Worm (Caenorhabditis elegans) whole organism, L3 larva: ENCODE results near the gene ret-1.

Experiments used
- R02D3.7 ChIP-seq: fragments of 150-350 bp; optimal IDR thresholded peaks from 2 replicates; lab custom pipeline; 2014; ENCODE audit warnings: missing biosample characterization, missing genetic modification characterization
- ZK546.5 ChIP-seq: sonication (generic microtip); optimal IDR thresholded peaks from 2 replicates; lab custom pipeline; 2017; ENCODE audit warnings: missing biosample characterization, missing genetic modification characterization
- aly-2 ChIP-seq: fragments of 150-350 bp; optimal IDR thresholded peaks from 2 replicates; lab custom pipeline; 2014; ENCODE audit warnings: missing biosample characterization, missing genetic modification characterization
- ama-1 ChIP-seq: fragments of 150-350 bp; optimal IDR thresholded peaks from 2 replicates; lab custom pipeline; 2018
- ceh-16 ChIP-seq: sonication (generic microtip); optimal IDR thresholded peaks from 2 replicates; lab custom pipeline; 2017; ENCODE audit warnings: missing biosample characterization, missing genetic modification characterization
- ceh-28 ChIP-seq: fragments of 150-350 bp; optimal IDR thresholded peaks from 2 replicates; lab custom pipeline; 2014; ENCODE audit warnings: missing biosample characterization, missing genetic modification reagents, missing genetic modification characterization
- ceh-82 ChIP-seq: fragments of 150-350 bp; optimal IDR thresholded peaks from 2 replicates; lab custom pipeline; 2014; ENCODE audit warnings: missing biosample characterization, missing genetic modification characterization
- ceh-9 ChIP-seq: sonication (generic microtip); optimal IDR thresholded peaks from 2 replicates; lab custom pipeline; 2018; ENCODE audit warnings: missing biosample characterization, missing genetic modification characterization
- daf-12 ChIP-seq: fragments of 150-350 bp; optimal IDR thresholded peaks from 2 replicates; lab custom pipeline; 2014; ENCODE audit warnings: missing biosample characterization, missing genetic modification reagents, missing genetic modification characterization
- egl-27 ChIP-seq: sonication (generic microtip); optimal IDR thresholded peaks from 4 replicates; lab custom pipeline; 2017; ENCODE audit warnings: missing biosample characterization, missing genetic modification reagents, missing genetic modification characterization
- egl-5 ChIP-seq: fragments of 150-350 bp; optimal IDR thresholded peaks from 2 replicates; lab custom pipeline; 2017; ENCODE audit warnings: missing biosample characterization, missing genetic modification reagents, missing genetic modification characterization, inconsistent platforms
- elt-1 ChIP-seq: fragments of 150-350 bp; optimal IDR thresholded peaks from 2 replicates; lab custom pipeline; 2014; ENCODE audit warnings: missing biosample characterization, missing genetic modification characterization
- elt-2 ChIP-seq: sonication (generic microtip); optimal IDR thresholded peaks from 2 replicates; lab custom pipeline; 2016; ENCODE audit warnings: missing genetic modification reagents, mild to moderate bottlenecking, missing genetic modification characterization, missing compliant biosample characterization
- elt-3 ChIP-seq, 3 experiments: fragments of 150-350 bp in 1 of 3; sonication (generic microtip) in 2 of 3; optimal IDR thresholded peaks; 2 replicates in 2 of 3; 4 replicates in 1 of 3; lab custom pipeline; 2014 to 2017; ENCODE audit warnings: missing biosample characterization in 3 of 3, missing genetic modification characterization in 3 of 3
- eor-1 ChIP-seq, 2 experiments: fragments of 150-350 bp; optimal IDR thresholded peaks; 2 replicates each; lab custom pipeline; 2014 to 2018; ENCODE audit warnings: missing biosample characterization in 2 of 2, missing genetic modification characterization in 2 of 2
- fkh-10 ChIP-seq: sonication (generic microtip); optimal IDR thresholded peaks from 2 replicates; lab custom pipeline; 2017; ENCODE audit warnings: missing biosample characterization, missing genetic modification reagents, missing genetic modification characterization
- fkh-2 ChIP-seq: fragments of 150-350 bp; optimal IDR thresholded peaks from 2 replicates; lab custom pipeline; 2014; ENCODE audit warnings: missing biosample characterization, missing genetic modification reagents, missing genetic modification characterization
- fos-1 ChIP-seq: fragments of 150-350 bp; optimal IDR thresholded peaks from 2 replicates; lab custom pipeline; 2014; ENCODE audit warnings: missing biosample characterization, missing genetic modification characterization
- hmg-11 ChIP-seq: sonication (generic microtip); optimal IDR thresholded peaks from 2 replicates; lab custom pipeline; 2016; ENCODE audit warnings: missing genetic modification characterization, missing compliant biosample characterization
- jun-1 ChIP-seq: fragments of 150-350 bp; optimal IDR thresholded peaks from 2 replicates; lab custom pipeline; 2014; ENCODE audit warnings: missing biosample characterization, missing genetic modification reagents, missing genetic modification characterization
- lin-15B ChIP-seq: fragments of 150-350 bp; optimal IDR thresholded peaks from 2 replicates; lab custom pipeline; 2014; ENCODE audit warnings: missing biosample characterization, missing genetic modification characterization
- lin-39 ChIP-seq: fragments of 150-350 bp; optimal IDR thresholded peaks from 2 replicates; lab custom pipeline; 2018; ENCODE audit warnings: missing biosample characterization, missing genetic modification reagents, missing genetic modification characterization
- lsy-12 ChIP-seq: sonication (generic microtip); optimal IDR thresholded peaks from 2 replicates; lab custom pipeline; 2016; ENCODE audit warnings: mild to moderate bottlenecking, missing genetic modification characterization, missing compliant biosample characterization
- mdl-1 ChIP-seq: fragments of 150-350 bp; optimal IDR thresholded peaks from 2 replicates; lab custom pipeline; 2014; ENCODE audit warnings: missing biosample characterization, missing genetic modification characterization
- mml-1 ChIP-seq: fragments of 150-350 bp; sonication (generic microtip); optimal IDR thresholded peaks from 3 replicates; lab custom pipeline; 2014; ENCODE audit warnings: missing biosample characterization, missing genetic modification characterization
- nfya-1 ChIP-seq: sonication (generic microtip); optimal IDR thresholded peaks from 2 replicates; lab custom pipeline; 2017; ENCODE audit warnings: missing genetic modification characterization, mild to moderate bottlenecking, missing compliant biosample characterization, antibody characterized with exemption, moderate library complexity; ENCODE audit not compliant: insufficient read depth
- nhr-11 ChIP-seq: fragments of 150-350 bp; optimal IDR thresholded peaks from 2 replicates; lab custom pipeline; 2014; ENCODE audit warnings: missing biosample characterization, missing genetic modification characterization
- nhr-12 ChIP-seq: fragments of 150-350 bp; optimal IDR thresholded peaks from 2 replicates; lab custom pipeline; 2014; ENCODE audit warnings: missing biosample characterization, missing genetic modification characterization
- nhr-23 ChIP-seq: fragments of 150-350 bp; optimal IDR thresholded peaks from 2 replicates; lab custom pipeline; 2014; ENCODE audit warnings: missing biosample characterization, missing genetic modification reagents, missing genetic modification characterization
- nhr-237 ChIP-seq: fragments of 150-350 bp; optimal IDR thresholded peaks from 2 replicates; lab custom pipeline; 2014; ENCODE audit warnings: missing biosample characterization, missing genetic modification characterization
- nhr-25 ChIP-seq: sonication (generic microtip); optimal IDR thresholded peaks from 2 replicates; lab custom pipeline; 2017; ENCODE audit warnings: missing biosample characterization, missing genetic modification characterization
- nhr-28 ChIP-seq: fragments of 150-350 bp; optimal IDR thresholded peaks from 2 replicates; lab custom pipeline; 2014; ENCODE audit warnings: missing biosample characterization, missing genetic modification characterization
- nhr-43 ChIP-seq: sonication (generic microtip); optimal IDR thresholded peaks from 2 replicates; lab custom pipeline; 2016; ENCODE audit warnings: mild to moderate bottlenecking, missing genetic modification characterization, missing compliant biosample characterization; ENCODE audit not compliant: poor library complexity, severe bottlenecking
- nhr-67 ChIP-seq: fragments of 150-350 bp; optimal IDR thresholded peaks from 2 replicates; lab custom pipeline; 2014; ENCODE audit warnings: missing biosample characterization, missing genetic modification characterization
- nhr-76 ChIP-seq: fragments of 150-350 bp; sonication (generic microtip); optimal IDR thresholded peaks from 5 replicates; lab custom pipeline; 2014; ENCODE audit warnings: missing biosample characterization, missing genetic modification characterization
- nhr-77 ChIP-seq: fragments of 150-350 bp; optimal IDR thresholded peaks from 2 replicates; lab custom pipeline; 2014; ENCODE audit warnings: missing biosample characterization, missing genetic modification characterization
- pha-4 ChIP-seq: fragments of 150-350 bp; optimal IDR thresholded peaks from 2 replicates; lab custom pipeline; 2014; ENCODE audit warnings: missing biosample characterization, missing genetic modification reagents, missing genetic modification characterization
- pqm-1 ChIP-seq: fragments of 150-350 bp; optimal IDR thresholded peaks from 2 replicates; lab custom pipeline; 2017; ENCODE audit warnings: missing biosample characterization, missing genetic modification characterization, inconsistent platforms
- sea-2 ChIP-seq: fragments of 150-350 bp; sonication (generic microtip); optimal IDR thresholded peaks from 4 replicates; lab custom pipeline; 2014; ENCODE audit warnings: missing biosample characterization, missing genetic modification reagents, missing genetic modification characterization
- skn-1 ChIP-seq: fragments of 150-350 bp; optimal IDR thresholded peaks from 2 replicates; lab custom pipeline; 2014; ENCODE audit warnings: missing biosample characterization, missing genetic modification characterization
- snpc-4 ChIP-seq: fragments of 150-350 bp; optimal IDR thresholded peaks from 2 replicates; lab custom pipeline; 2014; ENCODE audit warnings: missing biosample characterization, missing genetic modification characterization
- tbx-2 ChIP-seq: sonication (generic microtip); optimal IDR thresholded peaks from 2 replicates; lab custom pipeline; 2016; ENCODE audit warnings: mild to moderate bottlenecking, missing genetic modification characterization, missing compliant biosample characterization
- unc-39 ChIP-seq: sonication (generic microtip); optimal IDR thresholded peaks from 4 replicates; lab custom pipeline; 2017; ENCODE audit warnings: missing biosample characterization, missing genetic modification characterization
- unc-62 ChIP-seq: fragments of 150-350 bp; sonication (generic microtip); optimal IDR thresholded peaks from 4 replicates; lab custom pipeline; 2014; ENCODE audit warnings: missing biosample characterization, missing genetic modification reagents, missing genetic modification characterization
- zag-1 ChIP-seq: fragments of 150-350 bp; optimal IDR thresholded peaks from 2 replicates; lab custom pipeline; 2014; ENCODE audit warnings: missing biosample characterization, missing genetic modification characterization
- ztf-11 ChIP-seq: fragments of 150-350 bp; optimal IDR thresholded peaks from 2 replicates; lab custom pipeline; 2014; ENCODE audit warnings: missing biosample characterization, missing genetic modification characterization
- ztf-4 ChIP-seq: fragments of 150-350 bp; optimal IDR thresholded peaks from 2 replicates; lab custom pipeline; 2014; ENCODE audit warnings: missing biosample characterization, missing genetic modification characterization

ret-1 gene

ce11 chrV:14850530-14850929 lies 3.3 kb upstream of the ret-1 start:
- TF ChIP-seq lin-39 (tag; lab: Kevin White, UChicago) (no peak), ama-1 (lab: Kevin White, UChicago) (peak; percentile 68), pha-4 (tag; lab: Kevin White, UChicago) (peak; percentile 41), pqm-1 (tag; lab: Kevin White, UChicago) (peak; percentile 82), elt-2 (tag; lab: Kevin White, UChicago) (peak; percentile 87), R02D3.7 (no peak)

- TF ChIP-seq mml-1 (no peak), daf-12 (tag; lab: Kevin White, UChicago) (no peak), ceh-82 (tag; lab: Kevin White, UChicago) (no peak), elt-2 (tag; lab: Kevin White, UChicago) (peak; percentile 78), ztf-4 (tag; lab: Kevin White, UChicago) (no peak), hmg-11 (tag; lab: Kevin White, UChicago) (peak; percentile 54), nfya-1 (tag; lab: Kevin White, UChicago) (peak; percentile 59), jun-1 (tag; lab: Kevin White, UChicago) (peak; percentile 25), pha-4 (tag; lab: Kevin White, UChicago) (peak; percentile 81), unc-62 (GFP tag; lab: Kevin White, UChicago) (no peak), snpc-4 (tag; lab: Kevin White, UChicago) (peak; percentile 70), skn-1 (tag; lab: Kevin White, UChicago) (no peak), pqm-1 (tag; lab: Kevin White, UChicago) (peak; percentile 63), zag-1 (tag; lab: Kevin White, UChicago) (no peak), mdl-1 (peak; percentile 43), nhr-28 (no peak), eor-1 (tag; optimal IDR thresholded peaks at IDR 0.05; lab: Kevin White, UChicago) (no peak), fos-1 (tag; lab: Kevin White, UChicago) (no peak), sea-2 (GFP tag; lab: Kevin White, UChicago) (no peak), nhr-23 (peak; percentile 85), elt-1 (tag; lab: Kevin White, UChicago) (no peak), nhr-67 (tag; lab: Kevin White, UChicago) (no peak), egl-5 (tag; lab: Kevin White, UChicago) (no peak), nhr-25 (tag; lab: Kevin White, UChicago) (peak; percentile 70), nhr-77 (tag; lab: Kevin White, UChicago) (no peak), elt-3 (tag; optimal IDR thresholded peaks at IDR 0.05; lab: Kevin White, UChicago) (peak in 2 of 3 experiments; percentile 67 to 83), ZK546.5 (tag; lab: Kevin White, UChicago) (no peak), lsy-12 (tag; lab: Kevin White, UChicago) (peak; percentile 51), egl-27 (tag; lab: Kevin White, UChicago) (no peak), aly-2 (tag; lab: Kevin White, UChicago) (no peak), tbx-2 (peak; percentile 9), fkh-2 (tag; lab: Kevin White, UChicago) (no peak), ceh-9 (tag; lab: Kevin White, UChicago) (no peak), nhr-11 (tag; lab: Kevin White, UChicago) (no peak), ceh-28 (no peak), nhr-237 (tag; lab: Kevin White, UChicago) (no peak), fkh-10 (GFP tag; lab: Kevin White, UChicago) (no peak), unc-39 (tag; lab: Kevin White, UChicago) (no peak), lin-15B (tag; lab: Kevin White, UChicago) (peak; percentile 5), lin-39 (tag; lab: Kevin White, UChicago) (peak; percentile 54), nhr-76 (no peak), nhr-12 (tag; lab: Kevin White, UChicago) (no peak), ama-1 (lab: Kevin White, UChicago) (peak; percentile 53), ztf-11 (tag; lab: Kevin White, UChicago) (no peak), ceh-16 (tag; lab: Kevin White, UChicago) (no peak), nhr-43 (tag; lab: Kevin White, UChicago) (peak; percentile 88), R02D3.7 (no peak)
Measured at ce11 chrV:14849628-14850027, 2.4 kb upstream of the ret-1 start.
